Worm (Caenorhabditis elegans): ENCODE measurements around the gene cfap-36.

DNA sequence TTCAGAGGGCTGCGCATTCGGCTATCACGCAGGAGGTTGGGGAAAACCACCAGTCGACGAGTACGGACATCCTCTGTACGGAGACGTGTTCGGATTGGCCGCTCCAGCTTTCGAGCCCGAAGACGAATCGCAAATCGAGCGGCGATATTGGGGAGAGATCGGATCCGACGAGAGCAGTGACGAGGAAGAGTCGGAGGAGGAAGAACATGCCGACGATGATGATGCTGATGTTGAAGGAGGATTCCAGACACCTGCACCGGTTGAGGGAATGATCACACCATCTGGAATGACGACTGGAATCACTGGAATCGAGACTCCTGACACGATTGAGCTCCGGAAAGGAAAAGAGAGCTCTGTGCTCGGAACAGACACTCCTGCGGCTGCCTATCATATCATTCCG lies 41.8 kb downstream of the cfap-36 start:
- no peak for TF ChIP-seq him-1 (tag; optimal IDR thresholded peaks at IDR 0.05)
- no peak for TF ChIP-seq dao-5 (tag; optimal IDR thresholded peaks at IDR 0.05)

Data from whole organism, L4/young adult.